Worm (Caenorhabditis elegans) whole organism, L2 larva: ENCODE results near the gene srx-112.

ENCODE experiments used
- aly-2 ChIP-seq: fragments of 150-350 bp; optimal IDR thresholded peaks from 2 replicates; lab custom pipeline; 2014; ENCODE audit warnings: missing biosample characterization, missing genetic modification characterization
- ceh-82 ChIP-seq: fragments of 150-350 bp; optimal IDR thresholded peaks from 2 replicates; lab custom pipeline; 2014; ENCODE audit warnings: missing biosample characterization, missing genetic modification characterization
- lin-39 ChIP-seq: fragments of 150-350 bp; optimal IDR thresholded peaks from 2 replicates; lab custom pipeline; 2014; ENCODE audit warnings: missing biosample characterization, missing genetic modification reagents, missing genetic modification characterization
- mdl-1 ChIP-seq, 2 experiments: fragments of 150-350 bp in 1 of 2; sonication (generic microtip) in 1 of 2; optimal IDR thresholded peaks; 2 replicates each; lab custom pipeline; 2017; ENCODE audit warnings: missing biosample characterization in 2 of 2, missing genetic modification characterization in 2 of 2
- nhr-21 ChIP-seq: fragments of 150-350 bp; optimal IDR thresholded peaks from 2 replicates; lab custom pipeline; 2014; ENCODE audit warnings: missing biosample characterization, missing genetic modification characterization
- nhr-237 ChIP-seq: fragments of 150-350 bp; optimal IDR thresholded peaks from 2 replicates; lab custom pipeline; 2014; ENCODE audit warnings: missing biosample characterization, missing genetic modification characterization
- nhr-77 ChIP-seq: fragments of 150-350 bp; optimal IDR thresholded peaks from 2 replicates; lab custom pipeline; 2014; ENCODE audit warnings: missing biosample characterization, missing genetic modification characterization
- snpc-4 ChIP-seq: fragments of 150-350 bp; optimal IDR thresholded peaks from 2 replicates; lab custom pipeline; 2014; ENCODE audit warnings: missing biosample characterization, missing genetic modification characterization
- unc-39 ChIP-seq: fragments of 150-350 bp; optimal IDR thresholded peaks from 2 replicates; lab custom pipeline; 2014; ENCODE audit warnings: missing biosample characterization, missing genetic modification characterization
- zag-1 ChIP-seq: fragments of 150-350 bp; optimal IDR thresholded peaks from 2 replicates; lab custom pipeline; 2014; ENCODE audit warnings: missing biosample characterization, missing genetic modification characterization
- ztf-4 ChIP-seq: fragments of 150-350 bp; optimal IDR thresholded peaks from 2 replicates; lab custom pipeline; 2014; ENCODE audit warnings: missing biosample characterization, missing genetic modification characterization

DNA sequence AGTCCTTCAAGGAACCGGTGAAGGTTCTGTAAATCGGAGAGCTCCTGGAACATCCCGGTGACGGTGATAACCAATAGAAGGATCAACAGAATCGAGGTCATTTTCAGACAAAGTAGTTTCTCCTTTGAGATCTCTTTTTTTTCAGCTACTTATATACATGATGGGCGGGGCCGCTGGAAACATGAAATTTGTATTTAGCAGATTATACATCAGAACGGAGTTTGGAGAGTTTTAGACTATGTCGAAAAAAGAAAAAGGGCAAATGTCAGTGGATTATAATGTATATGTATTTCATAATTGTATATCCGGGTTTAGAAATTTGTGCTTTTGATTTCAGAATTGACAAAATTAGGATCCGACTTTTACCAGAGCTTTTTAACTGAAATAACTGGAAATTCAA lies 38.8 kb upstream of the srx-112 start, which contains the start of gene ins-32:
- TF ChIP-seq ceh-82 (tag; lab: Kevin White, UChicago): no peak
- TF ChIP-seq nhr-77: no peak
- no peak for TF ChIP-seq snpc-4 (tag; lab: Kevin White, UChicago)
- no peak for TF ChIP-seq nhr-21 (tag; lab: Kevin White, UChicago)
- TF ChIP-seq aly-2: no peak
- no peak for TF ChIP-seq unc-39
- no peak for TF ChIP-seq zag-1 (tag; lab: Kevin White, UChicago)
- no peak for TF ChIP-seq mdl-1 (tag; optimal IDR thresholded peaks at IDR 0.05; lab: Kevin White, UChicago)
- no peak for TF ChIP-seq ztf-4
- no peak for TF ChIP-seq lin-39 (tag; lab: Kevin White, UChicago)
- no peak for TF ChIP-seq nhr-237 (tag; lab: Kevin White, UChicago)
